Worm (Caenorhabditis elegans): ENCODE data around the gene C17F4.12.

DNA sequence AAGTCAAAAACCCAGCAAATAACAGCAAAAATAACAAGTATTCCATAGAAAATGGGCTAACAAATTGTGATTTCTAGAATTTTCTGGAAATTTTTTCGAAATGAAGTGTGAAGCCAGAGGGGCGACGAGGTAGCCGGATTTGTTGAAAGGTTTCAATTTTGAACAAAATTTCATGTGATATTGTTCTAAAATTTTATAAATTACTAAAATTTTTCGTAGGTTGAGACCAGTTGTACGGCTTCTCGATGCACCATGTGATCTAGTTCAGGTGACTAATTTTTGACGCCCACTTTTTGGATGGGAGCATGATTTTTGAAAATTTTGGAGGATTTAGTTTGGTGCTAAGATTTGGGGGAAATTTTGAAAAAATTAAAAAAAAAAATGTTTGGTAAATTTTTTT, 15.3 kb upstream of the C17F4.12 start, which contains the start of gene gcy-19:
- TF ChIP-seq flt-1 (GFP tag; IDR thresholded peaks at IDR 0.05) (no peak), ztf-29 (GFP tag; IDR thresholded peaks at IDR 0.05) (no peak), T22C8.4 (GFP tag; IDR thresholded peaks at IDR 0.05) (no peak), klf-2 (GFP tag; conservative IDR thresholded peaks at IDR 0.05) (no peak), tab-1 (GFP tag; IDR thresholded peaks at IDR 0.05) (no peak), ztf-23 (GFP tag; IDR thresholded peaks at IDR 0.05) (no peak), ref-1 (GFP tag; conservative IDR thresholded peaks at IDR 0.05) (no peak)
